Worm (Caenorhabditis elegans) whole organism, L3 larva: Measurements from ENCODE around the gene C15H9.11.

Experiments used
- ZK546.5 ChIP-seq: sonication (generic microtip); optimal IDR thresholded peaks from 2 replicates; lab custom pipeline; 2017; ENCODE audit warnings: missing biosample characterization, missing genetic modification characterization
- aly-2 ChIP-seq: fragments of 150-350 bp; optimal IDR thresholded peaks from 2 replicates; lab custom pipeline; 2014; ENCODE audit warnings: missing biosample characterization, missing genetic modification characterization
- ceh-28 ChIP-seq: fragments of 150-350 bp; optimal IDR thresholded peaks from 2 replicates; lab custom pipeline; 2014; ENCODE audit warnings: missing biosample characterization, missing genetic modification reagents, missing genetic modification characterization
- ceh-82 ChIP-seq: fragments of 150-350 bp; optimal IDR thresholded peaks from 2 replicates; lab custom pipeline; 2014; ENCODE audit warnings: missing biosample characterization, missing genetic modification characterization
- ceh-9 ChIP-seq: sonication (generic microtip); optimal IDR thresholded peaks from 2 replicates; lab custom pipeline; 2018; ENCODE audit warnings: missing biosample characterization, missing genetic modification characterization
- daf-12 ChIP-seq: fragments of 150-350 bp; optimal IDR thresholded peaks from 2 replicates; lab custom pipeline; 2014; ENCODE audit warnings: missing biosample characterization, missing genetic modification reagents, missing genetic modification characterization
- egl-27 ChIP-seq: sonication (generic microtip); optimal IDR thresholded peaks from 4 replicates; lab custom pipeline; 2017; ENCODE audit warnings: missing biosample characterization, missing genetic modification reagents, missing genetic modification characterization
- elt-1 ChIP-seq: fragments of 150-350 bp; optimal IDR thresholded peaks from 2 replicates; lab custom pipeline; 2014; ENCODE audit warnings: missing biosample characterization, missing genetic modification characterization
- elt-2 ChIP-seq: sonication (generic microtip); optimal IDR thresholded peaks from 2 replicates; lab custom pipeline; 2016; ENCODE audit warnings: missing genetic modification reagents, mild to moderate bottlenecking, missing genetic modification characterization, missing compliant biosample characterization
- elt-3 ChIP-seq, 3 experiments: fragments of 150-350 bp in 1 of 3; sonication (generic microtip) in 2 of 3; optimal IDR thresholded peaks; 2 replicates in 2 of 3; 4 replicates in 1 of 3; lab custom pipeline; 2014 to 2017; ENCODE audit warnings: missing biosample characterization in 3 of 3, missing genetic modification characterization in 3 of 3
- fkh-2 ChIP-seq: fragments of 150-350 bp; optimal IDR thresholded peaks from 2 replicates; lab custom pipeline; 2014; ENCODE audit warnings: missing biosample characterization, missing genetic modification reagents, missing genetic modification characterization
- fos-1 ChIP-seq: fragments of 150-350 bp; optimal IDR thresholded peaks from 2 replicates; lab custom pipeline; 2014; ENCODE audit warnings: missing biosample characterization, missing genetic modification characterization
- jun-1 ChIP-seq: fragments of 150-350 bp; optimal IDR thresholded peaks from 2 replicates; lab custom pipeline; 2014; ENCODE audit warnings: missing biosample characterization, missing genetic modification reagents, missing genetic modification characterization
- lin-15B ChIP-seq: fragments of 150-350 bp; optimal IDR thresholded peaks from 2 replicates; lab custom pipeline; 2014; ENCODE audit warnings: missing biosample characterization, missing genetic modification characterization
- lin-39 ChIP-seq: fragments of 150-350 bp; optimal IDR thresholded peaks from 2 replicates; lab custom pipeline; 2018; ENCODE audit warnings: missing biosample characterization, missing genetic modification reagents, missing genetic modification characterization
- lsy-12 ChIP-seq: sonication (generic microtip); optimal IDR thresholded peaks from 2 replicates; lab custom pipeline; 2016; ENCODE audit warnings: mild to moderate bottlenecking, missing genetic modification characterization, missing compliant biosample characterization
- mdl-1 ChIP-seq: fragments of 150-350 bp; optimal IDR thresholded peaks from 2 replicates; lab custom pipeline; 2014; ENCODE audit warnings: missing biosample characterization, missing genetic modification characterization
- nfya-1 ChIP-seq: sonication (generic microtip); optimal IDR thresholded peaks from 2 replicates; lab custom pipeline; 2017; ENCODE audit warnings: missing genetic modification characterization, mild to moderate bottlenecking, missing compliant biosample characterization, antibody characterized with exemption, moderate library complexity; ENCODE audit not compliant: insufficient read depth
- nhr-11 ChIP-seq: fragments of 150-350 bp; optimal IDR thresholded peaks from 2 replicates; lab custom pipeline; 2014; ENCODE audit warnings: missing biosample characterization, missing genetic modification characterization
- nhr-12 ChIP-seq: fragments of 150-350 bp; optimal IDR thresholded peaks from 2 replicates; lab custom pipeline; 2014; ENCODE audit warnings: missing biosample characterization, missing genetic modification characterization
- nhr-23 ChIP-seq: fragments of 150-350 bp; optimal IDR thresholded peaks from 2 replicates; lab custom pipeline; 2014; ENCODE audit warnings: missing biosample characterization, missing genetic modification reagents, missing genetic modification characterization
- nhr-237 ChIP-seq: fragments of 150-350 bp; optimal IDR thresholded peaks from 2 replicates; lab custom pipeline; 2014; ENCODE audit warnings: missing biosample characterization, missing genetic modification characterization
- nhr-25 ChIP-seq: sonication (generic microtip); optimal IDR thresholded peaks from 2 replicates; lab custom pipeline; 2017; ENCODE audit warnings: missing biosample characterization, missing genetic modification characterization
- nhr-28 ChIP-seq: fragments of 150-350 bp; optimal IDR thresholded peaks from 2 replicates; lab custom pipeline; 2014; ENCODE audit warnings: missing biosample characterization, missing genetic modification characterization
- nhr-43 ChIP-seq: sonication (generic microtip); optimal IDR thresholded peaks from 2 replicates; lab custom pipeline; 2016; ENCODE audit warnings: mild to moderate bottlenecking, missing genetic modification characterization, missing compliant biosample characterization; ENCODE audit not compliant: poor library complexity, severe bottlenecking
- nhr-67 ChIP-seq: fragments of 150-350 bp; optimal IDR thresholded peaks from 2 replicates; lab custom pipeline; 2014; ENCODE audit warnings: missing biosample characterization, missing genetic modification characterization
- nhr-76 ChIP-seq: fragments of 150-350 bp; sonication (generic microtip); optimal IDR thresholded peaks from 5 replicates; lab custom pipeline; 2014; ENCODE audit warnings: missing biosample characterization, missing genetic modification characterization
- nhr-77 ChIP-seq: fragments of 150-350 bp; optimal IDR thresholded peaks from 2 replicates; lab custom pipeline; 2014; ENCODE audit warnings: missing biosample characterization, missing genetic modification characterization
- pha-4 ChIP-seq: fragments of 150-350 bp; optimal IDR thresholded peaks from 2 replicates; lab custom pipeline; 2014; ENCODE audit warnings: missing biosample characterization, missing genetic modification reagents, missing genetic modification characterization
- pqm-1 ChIP-seq: fragments of 150-350 bp; optimal IDR thresholded peaks from 2 replicates; lab custom pipeline; 2017; ENCODE audit warnings: missing biosample characterization, missing genetic modification characterization, inconsistent platforms
- tbx-2 ChIP-seq: sonication (generic microtip); optimal IDR thresholded peaks from 2 replicates; lab custom pipeline; 2016; ENCODE audit warnings: mild to moderate bottlenecking, missing genetic modification characterization, missing compliant biosample characterization
- unc-62 ChIP-seq: fragments of 150-350 bp; sonication (generic microtip); optimal IDR thresholded peaks from 4 replicates; lab custom pipeline; 2014; ENCODE audit warnings: missing biosample characterization, missing genetic modification reagents, missing genetic modification characterization
- ztf-11 ChIP-seq: fragments of 150-350 bp; optimal IDR thresholded peaks from 2 replicates; lab custom pipeline; 2014; ENCODE audit warnings: missing biosample characterization, missing genetic modification characterization
- ztf-4 ChIP-seq: fragments of 150-350 bp; optimal IDR thresholded peaks from 2 replicates; lab custom pipeline; 2014; ENCODE audit warnings: missing biosample characterization, missing genetic modification characterization

C15H9.11 gene

ce11 chrX:6118086-6118825 lies 15.1 kb upstream of the C15H9.11 start, which contains the start of gene C15H9.2:
TSS of gene C15H9.2 (plus strand) at chrX:6118526.
- TF ChIP-seq nfya-1 (peak; percentile 6), nhr-12 (tag; lab: Kevin White, UChicago) (no peak), ZK546.5 (tag; lab: Kevin White, UChicago) (no peak), ztf-11 (tag; lab: Kevin White, UChicago) (no peak), pqm-1 (tag; lab: Kevin White, UChicago) (peak; percentile 47), elt-2 (tag; lab: Kevin White, UChicago) (peak; percentile 74)

ce11 chrX:6115502-6115901 lies 12.3 kb upstream of the C15H9.11 start, which contains the start of gene C15H9.3:
TSS of gene C15H9.3 (plus strand) at chrX:6115802.
- TF ChIP-seq nhr-28 (tag; lab: Kevin White, UChicago) (no peak), nfya-1 (no peak), nhr-23 (no peak), ceh-82 (tag; lab: Kevin White, UChicago) (no peak), fkh-2 (no peak), ztf-11 (tag; lab: Kevin White, UChicago) (no peak), daf-12 (no peak), nhr-67 (tag; lab: Kevin White, UChicago) (no peak), pha-4 (tag; lab: Kevin White, UChicago) (no peak), ztf-4 (no peak), aly-2 (no peak), jun-1 (no peak), fos-1 (tag; lab: Kevin White, UChicago) (no peak), mdl-1 (tag; lab: Kevin White, UChicago) (no peak), unc-62 (GFP tag; lab: Kevin White, UChicago) (no peak), tbx-2 (no peak), lin-39 (tag; lab: Kevin White, UChicago) (no peak), lsy-12 (tag; lab: Kevin White, UChicago) (no peak), nhr-76 (tag; lab: Kevin White, UChicago) (no peak), nhr-77 (tag; lab: Kevin White, UChicago) (no peak)

DNA sequence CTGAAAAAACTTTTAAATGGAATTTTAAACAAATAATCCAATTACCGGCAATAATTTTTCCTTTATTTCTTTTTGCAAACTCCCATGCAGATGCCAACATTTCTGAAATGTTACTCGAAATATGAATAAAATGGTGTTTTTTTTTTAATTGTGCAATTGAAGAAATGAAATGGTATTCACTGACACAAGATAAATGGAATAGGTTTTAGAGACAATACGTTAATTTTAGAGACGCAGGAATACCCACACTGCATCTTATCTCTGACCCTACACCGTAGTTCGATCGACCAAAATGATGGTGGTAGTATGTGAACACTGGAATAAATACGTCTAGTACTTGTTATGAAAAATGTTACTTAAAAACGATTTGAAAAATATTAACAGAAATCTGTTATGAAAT lies 9.6 kb upstream of the C15H9.11 start, which contains the start of gene prx-3:
Gene prx-3 (minus strand): TSS at position 101 of the 400 bp plus-strand sequence.
- TF ChIP-seq elt-2 (tag; lab: Kevin White, UChicago) = peak; percentile 54
- no peak for TF ChIP-seq nhr-25 (tag; lab: Kevin White, UChicago)

ce11 chrX:6109288-6109770 lies 6.1 kb upstream of the C15H9.11 start, which contains the start of gene kynu-1:
TSS of gene kynu-1 (minus strand) at chrX:6109338.
- TF ChIP-seq nhr-23 (peak; percentile 53), nhr-43 (peak; percentile 32), lsy-12 (tag; lab: Kevin White, UChicago) (no peak), nhr-237 (tag; lab: Kevin White, UChicago) (no peak), lin-39 (tag; lab: Kevin White, UChicago) (no peak), elt-2 (tag; lab: Kevin White, UChicago) (peak; percentile 57), ceh-28 (peak; percentile 66), elt-1 (peak; percentile 81)
- TF ChIP-seq, all 47 proteins: peak for 5

DNA sequence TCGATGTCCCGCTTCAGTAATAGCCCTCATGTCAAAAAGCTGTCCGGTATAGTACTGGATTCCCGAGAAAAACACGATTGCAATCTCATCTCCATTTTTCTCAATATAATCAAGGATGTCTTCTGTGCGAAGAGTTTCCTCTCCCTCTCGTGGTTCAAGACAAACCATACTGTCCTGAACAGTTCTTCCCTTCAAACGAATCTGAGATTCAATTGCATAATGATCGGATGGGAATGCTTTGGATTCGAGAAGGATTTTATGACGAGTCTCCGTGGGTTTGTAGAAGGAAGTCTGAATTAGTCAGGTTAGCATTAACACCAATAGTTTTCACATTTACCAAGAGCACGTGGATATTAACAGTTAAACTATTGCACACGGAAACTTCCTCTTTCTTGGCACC lies 4.8 kb upstream of the C15H9.11 start:
- no peak for TF ChIP-seq elt-2 (tag; lab: Kevin White, UChicago)
- TF ChIP-seq nhr-237 (tag; lab: Kevin White, UChicago) = no peak
- TF ChIP-seq elt-3 (tag; optimal IDR thresholded peaks at IDR 0.05; lab: Kevin White, UChicago) = no peak
- TF ChIP-seq fos-1 (tag; lab: Kevin White, UChicago) = no peak
- TF ChIP-seq aly-2 = no peak
- no peak for TF ChIP-seq ZK546.5 (tag; lab: Kevin White, UChicago)
- no peak for TF ChIP-seq egl-27
- no peak for TF ChIP-seq ceh-9 (tag; lab: Kevin White, UChicago)
- no peak for TF ChIP-seq lin-39 (tag; lab: Kevin White, UChicago)
- no peak for TF ChIP-seq elt-1
- TF ChIP-seq nhr-23 = no peak
- TF ChIP-seq nhr-28 (tag; lab: Kevin White, UChicago) = no peak
- TF ChIP-seq nhr-76 (tag; lab: Kevin White, UChicago) = no peak
- TF ChIP-seq nhr-43 = no peak
- no peak for TF ChIP-seq nhr-11 (tag; lab: Kevin White, UChicago)
- TF ChIP-seq lin-15B (tag; lab: Kevin White, UChicago) = no peak
